Worm (Caenorhabditis elegans) whole organism, mixed stage, embryonic: ENCODE measurements around the gene C25D7.15.

ENCODE experiments used
- blmp-1 ChIP-seq: fragments of 150-350 bp; optimal IDR thresholded peaks from 2 replicates; lab custom pipeline; 2014; ENCODE audit warnings: missing biosample characterization, missing genetic modification characterization
- ham-2 ChIP-seq: fragments of 200-800 bp; sonication (Bioruptor generic); optimal IDR thresholded peaks from 2 replicates; lab custom pipeline; 2018; ENCODE audit warnings: mild to moderate bottlenecking, missing genetic modification characterization, missing compliant biosample characterization
- lin-13 ChIP-seq: fragments of 150-350 bp; optimal IDR thresholded peaks from 2 replicates; lab custom pipeline; 2014; ENCODE audit warnings: missing biosample characterization, missing genetic modification characterization
- nhr-28 ChIP-seq: fragments of 150-350 bp; optimal IDR thresholded peaks from 2 replicates; lab custom pipeline; 2014; ENCODE audit warnings: missing biosample characterization, missing genetic modification characterization
- nhr-76 ChIP-seq: sonication (generic microtip); optimal IDR thresholded peaks from 2 replicates; lab custom pipeline; 2017; ENCODE audit warnings: missing biosample characterization, missing genetic modification characterization
- snpc-4 ChIP-seq: fragments of 150-350 bp; optimal IDR thresholded peaks from 2 replicates; lab custom pipeline; 2014; ENCODE audit warnings: missing biosample characterization, missing genetic modification characterization
- sptf-1 ChIP-seq: sonication (generic microtip); optimal IDR thresholded peaks from 2 replicates; lab custom pipeline; 2017; ENCODE audit warnings: mild to moderate bottlenecking, missing genetic modification characterization, moderate library complexity, missing compliant biosample characterization

ce11 chrV:15071015-15071810 lies 11.6 kb downstream of the C25D7.15 start, which contains the start of gene unc-76:
- TF ChIP-seq nhr-76 (no peak), snpc-4 (no peak), nhr-28 (tag; lab: Kevin White, UChicago) (no peak), blmp-1 (no peak), lin-13 (tag; lab: Kevin White, UChicago) (no peak), ham-2 (no peak), sptf-1 (peak; percentile 35)
